Worm (Caenorhabditis elegans) whole organism, young adult: ENCODE data around the gene nphp-4.

Experiments used
- D2030.7 ChIP-seq: fragments of 200-800 bp; sonication (Bioruptor generic); IDR thresholded peaks from 2 replicates; pipeline ENCODE4 v1.3.6; 2022; ENCODE audit warnings: missing genetic modification reagents, missing genetic modification characterization, missing compliant biosample characterization
- F23B12.7 ChIP-seq: sonication (generic microtip); optimal IDR thresholded peaks from 2 replicates; lab custom pipeline; 2017; ENCODE audit warnings: missing genetic modification characterization, mild to moderate bottlenecking, missing compliant biosample characterization, antibody characterized with exemption, moderate library complexity; ENCODE audit not compliant: insufficient read depth
- F33H1.4 ChIP-seq: fragments of 200-800 bp; sonication (Bioruptor generic); IDR thresholded peaks from 2 replicates; pipeline ENCODE4 v1.3.6; 2022; ENCODE audit warnings: missing genetic modification reagents, missing genetic modification characterization, missing compliant biosample characterization
- F37B4.10 ChIP-seq: fragments of 200-800 bp; sonication (Bioruptor generic); IDR thresholded peaks from 2 replicates; pipeline ENCODE4 v1.3.6; 2022; ENCODE audit warnings: missing genetic modification characterization, missing compliant biosample characterization
- F39B2.1 ChIP-seq: fragments of 200-800 bp; sonication (Bioruptor generic); IDR thresholded peaks from 2 replicates; pipeline ENCODE4 v1.3.6; 2022; ENCODE audit warnings: missing genetic modification reagents, missing genetic modification characterization, missing compliant biosample characterization
- F52B5.7 ChIP-seq: sonication (generic microtip); optimal IDR thresholded peaks from 2 replicates; lab custom pipeline; 2016; ENCODE audit warnings: mild to moderate bottlenecking, missing genetic modification characterization, missing compliant biosample characterization
- K11D2.4 ChIP-seq: fragments of 200-800 bp; sonication (Bioruptor generic); IDR thresholded peaks from 2 replicates; pipeline ENCODE4 v1.3.6; 2022; ENCODE audit warnings: missing genetic modification reagents, missing genetic modification characterization, missing compliant biosample characterization
- T07F8.4 ChIP-seq: sonication (generic microtip); optimal IDR thresholded peaks from 2 replicates; lab custom pipeline; 2016; ENCODE audit warnings: mild to moderate bottlenecking, missing genetic modification characterization, moderate library complexity, missing compliant biosample characterization
- T26A5.8 ChIP-seq: sonication (generic microtip); optimal IDR thresholded peaks from 2 replicates; lab custom pipeline; 2016; ENCODE audit warnings: missing genetic modification characterization, missing compliant biosample characterization
- akir-1 ChIP-seq: fragments of 200-800 bp; sonication (Bioruptor generic); optimal IDR thresholded peaks from 2 replicates; lab custom pipeline; 2018; ENCODE audit warnings: mild to moderate bottlenecking, missing genetic modification characterization, moderate library complexity, missing compliant biosample characterization
- aptf-2 ChIP-seq: fragments of 200-800 bp; sonication (Bioruptor generic); conservative IDR thresholded peaks from 2 replicates; pipeline ENCODE4 v1.3.6; 2022; ENCODE audit warnings: missing genetic modification reagents, missing genetic modification characterization, missing compliant biosample characterization
- atf-7 ChIP-seq: sonication (generic microtip); optimal IDR thresholded peaks from 2 replicates; lab custom pipeline; 2017; ENCODE audit warnings: mild to moderate bottlenecking, missing genetic modification characterization, missing compliant biosample characterization
- attf-3 ChIP-seq: fragments of 200-800 bp; sonication (Bioruptor generic); conservative IDR thresholded peaks from 2 replicates; pipeline ENCODE4 v1.3.6; 2022; ENCODE audit warnings: missing genetic modification reagents, missing genetic modification characterization, missing compliant biosample characterization
- bed-1 ChIP-seq: fragments of 200-800 bp; sonication (Bioruptor generic); IDR thresholded peaks from 2 replicates; pipeline ENCODE4 v1.3.6; 2022; ENCODE audit warnings: missing genetic modification reagents, missing genetic modification characterization, missing compliant biosample characterization
- cebp-2 ChIP-seq: fragments of 200-800 bp; sonication (Bioruptor generic); IDR thresholded peaks from 2 replicates; pipeline ENCODE4 v1.3.6; 2022; ENCODE audit warnings: missing genetic modification characterization, missing compliant biosample characterization
- ceh-58 ChIP-seq: fragments of 200-800 bp; sonication (Bioruptor generic); IDR thresholded peaks from 2 replicates; pipeline ENCODE4 v1.3.6; 2022; ENCODE audit warnings: missing genetic modification characterization, missing compliant biosample characterization
- dox-1 ChIP-seq: fragments of 200-800 bp; sonication (Bioruptor generic); IDR thresholded peaks from 2 replicates; pipeline ENCODE4 v1.3.6; 2022; ENCODE audit warnings: missing genetic modification reagents, missing genetic modification characterization, missing compliant biosample characterization
- dpff-1 ChIP-seq: sonication (generic microtip); optimal IDR thresholded peaks from 2 replicates; lab custom pipeline; 2017; ENCODE audit warnings: mild to moderate bottlenecking, missing genetic modification characterization, missing compliant biosample characterization
- ekl-4 ChIP-seq: fragments of 200-800 bp; sonication (Bioruptor generic); IDR thresholded peaks from 2 replicates; pipeline ENCODE4 v1.3.6; 2022; ENCODE audit warnings: missing genetic modification reagents, missing genetic modification characterization, missing compliant biosample characterization
- ets-4 ChIP-seq: fragments of 200-800 bp; sonication (Bioruptor generic); optimal IDR thresholded peaks from 2 replicates; lab custom pipeline; 2018; ENCODE audit warnings: mild to moderate bottlenecking, missing genetic modification characterization, missing compliant biosample characterization
- him-1 ChIP-seq: sonication (generic microtip); optimal IDR thresholded peaks from 2 replicates; lab custom pipeline; 2016; ENCODE audit warnings: missing genotype, missing genetic modification reagents, missing genetic modification characterization, missing compliant biosample characterization
- hlh-26 ChIP-seq: fragments of 200-800 bp; sonication (Bioruptor generic); conservative IDR thresholded peaks from 2 replicates; pipeline ENCODE4 v1.3.6; 2022; ENCODE audit warnings: missing genetic modification reagents, missing genetic modification characterization, missing compliant biosample characterization
- hmg-20 ChIP-seq: fragments of 200-800 bp; sonication (Bioruptor generic); IDR thresholded peaks from 2 replicates; pipeline ENCODE4 v1.3.6; 2022; ENCODE audit warnings: missing genetic modification reagents, missing genetic modification characterization, missing compliant biosample characterization
- let-526 ChIP-seq: fragments of 200-800 bp; sonication (Bioruptor generic); IDR thresholded peaks from 2 replicates; pipeline ENCODE4 v1.3.6; 2022; ENCODE audit warnings: missing genetic modification reagents, missing genetic modification characterization, missing compliant biosample characterization
- let-607 ChIP-seq, 2 experiments: fragments of 200-800 bp in 1 of 2; sonication (Bioruptor generic) in 1 of 2; sonication (generic microtip) in 1 of 2; optimal IDR thresholded peaks; 2 replicates each; lab custom pipeline; 2016 to 2018; ENCODE audit warnings: mild to moderate bottlenecking in 2 of 2, missing compliant biosample characterization in 2 of 2, missing genetic modification characterization in 2 of 2, moderate library complexity in 2 of 2, missing genotype in 1 of 2
- lin-26 ChIP-seq: fragments of 200-800 bp; sonication (Bioruptor generic); IDR thresholded peaks from 2 replicates; pipeline ENCODE4 v1.3.6; 2022; ENCODE audit warnings: missing genetic modification reagents, missing genetic modification characterization, missing compliant biosample characterization
- lin-54 ChIP-seq: fragments of 200-800 bp; sonication (Bioruptor generic); optimal IDR thresholded peaks from 2 replicates; lab custom pipeline; 2018; ENCODE audit warnings: mild to moderate bottlenecking, missing genetic modification characterization, missing compliant biosample characterization
- madf-3 ChIP-seq: fragments of 200-800 bp; sonication (Bioruptor generic); IDR thresholded peaks from 2 replicates; pipeline ENCODE4 v1.3.6; 2022; ENCODE audit warnings: missing genetic modification reagents, missing genetic modification characterization, missing compliant biosample characterization
- madf-6 ChIP-seq: fragments of 200-800 bp; sonication (Bioruptor generic); IDR thresholded peaks from 2 replicates; pipeline ENCODE4 v1.3.6; 2022; ENCODE audit warnings: missing genetic modification reagents, missing genetic modification characterization, missing compliant biosample characterization
- madf-8 ChIP-seq: fragments of 200-800 bp; sonication (Bioruptor generic); conservative IDR thresholded peaks from 2 replicates; pipeline ENCODE4 v1.3.6; 2022; ENCODE audit warnings: missing genetic modification reagents, missing genetic modification characterization, missing compliant biosample characterization
- mxl-1 ChIP-seq: sonication (generic microtip); optimal IDR thresholded peaks from 2 replicates; lab custom pipeline; 2016; ENCODE audit warnings: missing genetic modification characterization, missing compliant biosample characterization
- nfya-1 ChIP-seq: sonication (generic microtip); optimal IDR thresholded peaks from 2 replicates; lab custom pipeline; 2017; ENCODE audit warnings: antibody characterized with exemption, missing compliant biosample characterization, missing genetic modification characterization, borderline replicate concordance; ENCODE audit not compliant: insufficient read depth
- nhr-120 ChIP-seq: fragments of 200-800 bp; sonication (Bioruptor generic); IDR thresholded peaks from 2 replicates; pipeline ENCODE4 v1.3.6; 2022; ENCODE audit warnings: missing genetic modification characterization, missing compliant biosample characterization
- nhr-27 ChIP-seq: fragments of 200-800 bp; sonication (Bioruptor generic); optimal IDR thresholded peaks from 2 replicates; lab custom pipeline; 2018; ENCODE audit warnings: mild to moderate bottlenecking, missing genetic modification characterization, moderate library complexity, missing compliant biosample characterization
- nhr-90 ChIP-seq: sonication (generic microtip); optimal IDR thresholded peaks from 2 replicates; lab custom pipeline; 2016; ENCODE audit warnings: missing genotype, mild to moderate bottlenecking, missing genetic modification characterization, missing compliant biosample characterization
- pbrm-1 ChIP-seq: fragments of 200-800 bp; sonication (Bioruptor generic); IDR thresholded peaks from 2 replicates; pipeline ENCODE4 v1.3.6; 2022; ENCODE audit warnings: missing genetic modification reagents, missing genetic modification characterization, missing compliant biosample characterization
- rcor-1 ChIP-seq: fragments of 200-800 bp; sonication (Bioruptor generic); IDR thresholded peaks from 2 replicates; pipeline ENCODE4 v1.3.6; 2022; ENCODE audit warnings: missing genetic modification reagents, missing genetic modification characterization, missing compliant biosample characterization
- sea-2 ChIP-seq: fragments of 200-800 bp; sonication (Bioruptor generic); IDR thresholded peaks from 2 replicates; pipeline ENCODE4 v1.3.6; 2022; ENCODE audit warnings: missing genetic modification characterization, missing compliant biosample characterization
- snpc-3.4 ChIP-seq: sonication (generic microtip); optimal IDR thresholded peaks from 2 replicates; lab custom pipeline; 2017; ENCODE audit warnings: missing genetic modification characterization, mild to moderate bottlenecking, missing compliant biosample characterization, antibody characterized with exemption, moderate library complexity, missing genotype, missing genetic modification reagents
- somi-1 ChIP-seq: fragments of 200-800 bp; sonication (Bioruptor generic); optimal IDR thresholded peaks from 2 replicates; lab custom pipeline; 2018; ENCODE audit warnings: mild to moderate bottlenecking, missing genetic modification characterization, missing compliant biosample characterization
- xnd-1 ChIP-seq: sonication (generic microtip); optimal IDR thresholded peaks from 2 replicates; lab custom pipeline; 2016; ENCODE audit warnings: missing genotype, missing genetic modification reagents, missing genetic modification characterization, missing compliant biosample characterization
- ztf-18 ChIP-seq: sonication (generic microtip); optimal IDR thresholded peaks from 2 replicates; lab custom pipeline; 2016; ENCODE audit warnings: missing genotype, mild to moderate bottlenecking, missing genetic modification characterization, missing compliant biosample characterization

The nphp-4 gene

DNA sequence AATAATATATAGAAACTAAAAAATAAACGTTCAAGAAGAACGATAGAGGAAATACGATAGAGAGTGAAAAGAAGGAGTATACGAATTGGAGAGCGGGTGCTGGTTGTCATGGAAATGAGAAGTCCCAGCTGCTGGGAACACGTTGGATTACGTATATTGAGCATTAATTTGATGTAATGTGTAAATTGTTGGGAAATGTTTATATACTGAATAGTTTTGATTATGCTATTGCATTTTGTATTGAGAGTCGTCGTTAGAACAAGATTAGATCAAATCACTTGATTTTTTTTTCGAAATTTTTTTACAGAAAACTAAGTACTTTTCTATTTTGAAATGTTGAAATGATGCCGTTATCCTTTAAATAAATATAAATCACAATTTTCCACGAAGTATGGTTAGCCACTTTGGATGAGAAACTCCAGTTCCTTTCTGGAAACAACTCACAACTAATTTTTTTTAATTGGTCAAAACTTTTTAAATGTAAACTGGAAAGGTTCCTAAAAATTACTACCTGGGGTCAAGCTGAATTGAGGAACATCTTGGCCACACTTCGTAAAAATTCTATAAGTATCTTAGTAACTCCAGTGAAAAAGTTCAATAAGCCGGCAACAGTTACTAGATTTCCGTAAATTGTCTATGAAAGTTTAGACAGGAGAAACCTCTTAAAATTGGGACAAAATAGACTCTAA lies at the start of gene nphp-4:
TSS of gene nphp-4 (minus strand) at position 51 of the 689 bp plus-strand sequence.
- TF ChIP-seq let-607 (tag; optimal IDR thresholded peaks at IDR 0.05; lab: Kevin White, UChicago) (no peak), dox-1 (GFP tag; lab: Robert Waterston, UW) (no peak), aptf-2 (GFP tag; lab: Robert Waterston, UW) (no peak), bed-1 (GFP tag; lab: Robert Waterston, UW) (no peak), akir-1 (GFP tag; lab: Kevin White, UChicago) (no peak), F33H1.4 (GFP tag; lab: Robert Waterston, UW) (no peak), let-526 (no peak), snpc-3.4 (tag; lab: Kevin White, UChicago) (no peak), T26A5.8 (tag; lab: Kevin White, UChicago) (no peak), ceh-58 (GFP tag; lab: Robert Waterston, UW) (no peak), F37B4.10 (GFP tag; lab: Robert Waterston, UW) (no peak), ets-4 (GFP tag; lab: Kevin White, UChicago) (no peak), attf-3 (GFP tag; lab: Robert Waterston, UW) (no peak)

DNA sequence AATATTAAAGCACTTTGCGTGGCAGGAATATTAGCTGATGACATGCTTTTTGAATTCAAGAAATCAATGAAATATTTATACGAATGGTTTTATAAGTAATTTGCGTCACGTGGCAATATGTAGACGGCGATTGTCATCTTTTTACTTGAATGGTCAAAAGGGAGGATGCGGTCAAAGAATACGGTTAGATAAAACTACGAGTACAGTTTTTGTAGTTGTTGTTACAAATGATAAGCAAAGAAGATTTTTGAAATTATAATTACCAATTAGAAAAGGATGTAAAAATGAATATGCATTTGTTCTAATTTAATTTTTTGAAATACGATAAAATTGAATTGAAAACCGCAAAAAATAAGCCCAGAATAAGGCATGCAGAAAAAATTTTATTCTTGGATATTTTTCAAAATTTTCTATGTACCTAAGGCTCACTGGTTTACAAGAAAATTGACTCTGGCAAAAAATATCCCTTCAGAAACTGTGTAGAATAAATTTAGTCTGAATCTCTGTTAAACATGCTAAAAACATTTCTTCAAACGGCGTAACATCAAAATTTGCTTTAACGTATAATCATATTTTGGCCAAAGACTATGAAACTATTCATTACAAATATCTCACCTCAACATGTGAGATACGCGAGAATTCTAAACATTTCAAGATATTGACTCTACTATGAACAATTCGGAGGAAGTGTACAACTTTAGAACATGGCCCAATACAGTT lies 47.8 kb upstream of the nphp-4 start, which contains the start of the genes sodh-2 and srx-76:
TSS of gene sodh-2 (minus strand) at position 101 of the 720 bp plus-strand sequence.
TSS of gene srx-76 (plus strand) at position 670 of the 720 bp plus-strand sequence.
- TF ChIP-seq ekl-4 (GFP tag; lab: Robert Waterston, UW) (no peak), madf-3 (GFP tag; lab: Robert Waterston, UW) (no peak), pbrm-1 (GFP tag; lab: Robert Waterston, UW) (no peak), F39B2.1 (GFP tag; lab: Robert Waterston, UW) (no peak), hlh-26 (no peak), let-526 (no peak), madf-8 (GFP tag; lab: Robert Waterston, UW) (no peak), lin-54 (GFP tag; lab: Kevin White, UChicago) (no peak), F52B5.7 (tag; lab: Kevin White, UChicago) (no peak), F37B4.10 (GFP tag; lab: Robert Waterston, UW) (no peak), nhr-120 (no peak), cebp-2 (GFP tag; lab: Robert Waterston, UW) (no peak), T07F8.4 (tag; lab: Kevin White, UChicago) (no peak), F23B12.7 (tag; lab: Kevin White, UChicago) (no peak), sea-2 (GFP tag; lab: Robert Waterston, UW) (no peak), dpff-1 (tag; lab: Kevin White, UChicago) (no peak)

DNA sequence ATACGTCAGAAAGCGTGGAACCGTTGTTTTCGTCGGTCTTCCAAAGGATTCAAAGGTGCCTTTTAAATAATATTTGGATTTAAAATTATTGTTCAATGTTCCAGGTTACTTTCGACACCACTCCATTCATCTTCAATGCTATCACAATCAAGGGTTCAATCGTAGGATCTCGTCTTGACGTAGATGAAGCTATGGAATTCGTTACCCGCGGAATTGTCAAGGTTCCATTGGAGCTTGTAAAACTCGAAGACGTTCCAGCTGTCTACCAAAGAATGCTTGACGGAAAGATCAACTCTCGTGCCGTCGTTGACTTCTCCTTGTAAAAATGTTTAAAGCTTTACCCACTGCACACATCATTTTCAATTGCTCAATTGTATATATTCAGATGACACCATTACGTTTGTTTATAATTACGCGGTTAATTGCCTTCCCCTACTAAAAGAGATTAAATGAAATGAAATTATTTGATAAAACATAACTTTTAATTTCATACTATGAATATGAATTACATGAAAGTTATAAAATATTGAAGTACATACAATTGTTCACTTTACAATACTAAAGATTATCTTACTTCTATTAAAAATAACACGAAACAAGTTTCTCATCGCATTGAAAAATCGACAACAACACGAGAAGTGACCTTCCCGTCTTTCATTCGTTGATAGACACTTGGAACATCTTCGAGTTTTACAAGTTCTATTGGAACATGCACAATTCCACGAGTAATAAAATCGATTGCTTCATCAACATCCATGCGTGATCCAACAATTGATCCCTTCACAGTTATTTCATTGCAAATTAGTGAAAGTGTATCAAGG lies 45.8 kb upstream of the nphp-4 start:
- TF ChIP-seq madf-6 (GFP tag; lab: Robert Waterston, UW) (no peak), lin-26 (GFP tag; lab: Robert Waterston, UW) (no peak), atf-7 (tag; lab: Kevin White, UChicago) (no peak), K11D2.4 (GFP tag; lab: Robert Waterston, UW) (no peak; the same call in 1 of the 2 replicates), cebp-2 (GFP tag; lab: Robert Waterston, UW) (no peak), rcor-1 (GFP tag; lab: Robert Waterston, UW) (no peak), hmg-20 (no peak), him-1 (tag; lab: Kevin White, UChicago) (no peak), mxl-1 (tag; lab: Kevin White, UChicago) (no peak), nhr-90 (tag; lab: Kevin White, UChicago) (no peak), somi-1 (peak; percentile 6), xnd-1 (tag; lab: Kevin White, UChicago) (no peak), nfya-1 (tag; lab: Kevin White, UChicago) (no peak), ceh-58 (GFP tag; lab: Robert Waterston, UW) (no peak), ztf-18 (tag; lab: Kevin White, UChicago) (no peak), nhr-27 (tag; lab: Kevin White, UChicago) (no peak), D2030.7 (GFP tag; lab: Robert Waterston, UW) (no peak), ekl-4 (GFP tag; lab: Robert Waterston, UW) (peak; percentile 12; the same call in 1 of the 2 replicates)
